Worm (Caenorhabditis elegans) whole organism, L2 larva: ENCODE results near the gene idpp-16.

ENCODE experiments used
- C34F6.9 ChIP-seq: fragments of 150-350 bp; optimal IDR thresholded peaks from 2 replicates; lab custom pipeline; 2014; ENCODE audit warnings: missing biosample characterization, missing genetic modification characterization
- F13H6.1 ChIP-seq: sonication (generic microtip); optimal IDR thresholded peaks from 2 replicates; lab custom pipeline; 2016; ENCODE audit warnings: missing genetic modification characterization, missing compliant biosample characterization
- blmp-1 ChIP-seq: sonication (generic microtip); optimal IDR thresholded peaks from 2 replicates; lab custom pipeline; 2017; ENCODE audit warnings: missing genetic modification characterization, mild to moderate bottlenecking, missing compliant biosample characterization, antibody characterized with exemption, moderate library complexity; ENCODE audit not compliant: insufficient read depth
- ceh-16 ChIP-seq: fragments of 150-350 bp; optimal IDR thresholded peaks from 2 replicates; lab custom pipeline; 2014; ENCODE audit warnings: missing biosample characterization, missing genetic modification characterization
- ceh-82 ChIP-seq: fragments of 150-350 bp; optimal IDR thresholded peaks from 2 replicates; lab custom pipeline; 2014; ENCODE audit warnings: missing biosample characterization, missing genetic modification characterization
- dmd-4 ChIP-seq: sonication (generic microtip); optimal IDR thresholded peaks from 2 replicates; lab custom pipeline; 2017; ENCODE audit warnings: missing biosample characterization, missing genetic modification characterization
- egl-27 ChIP-seq: sonication (generic microtip); optimal IDR thresholded peaks from 3 replicates; lab custom pipeline; 2017; ENCODE audit warnings: missing biosample characterization, missing genetic modification reagents, missing genetic modification characterization
- elt-1 ChIP-seq: fragments of 150-350 bp; optimal IDR thresholded peaks from 2 replicates; lab custom pipeline; 2014; ENCODE audit warnings: missing biosample characterization, missing genetic modification characterization
- elt-3 ChIP-seq: sonication (generic microtip); optimal IDR thresholded peaks from 2 replicates; lab custom pipeline; 2017; ENCODE audit warnings: missing biosample characterization, missing genetic modification characterization
- fos-1 ChIP-seq: fragments of 150-350 bp; optimal IDR thresholded peaks from 2 replicates; lab custom pipeline; 2014; ENCODE audit warnings: missing biosample characterization, missing genetic modification characterization
- gmeb-1 ChIP-seq: fragments of 150-350 bp; optimal IDR thresholded peaks from 2 replicates; lab custom pipeline; 2014; ENCODE audit warnings: missing biosample characterization, missing genetic modification characterization
- lin-11 ChIP-seq: fragments of 150-350 bp; sonication (generic microtip); optimal IDR thresholded peaks from 2 replicates; lab custom pipeline; 2014; ENCODE audit warnings: missing biosample characterization, missing genetic modification characterization, inconsistent platforms, mixed read lengths
- lin-13 ChIP-seq: fragments of 150-350 bp; optimal IDR thresholded peaks from 2 replicates; lab custom pipeline; 2014; ENCODE audit warnings: missing biosample characterization, missing genetic modification reagents, missing genetic modification characterization
- lin-39 ChIP-seq: fragments of 150-350 bp; optimal IDR thresholded peaks from 2 replicates; lab custom pipeline; 2014; ENCODE audit warnings: missing biosample characterization, missing genetic modification reagents, missing genetic modification characterization
- lsy-2 ChIP-seq, 2 experiments: fragments of 150-350 bp in 1 of 2; sonication (generic microtip) in 1 of 2; optimal IDR thresholded peaks; 2 replicates each; lab custom pipeline; 2014 to 2017; ENCODE audit warnings: missing biosample characterization in 2 of 2, missing genetic modification characterization in 2 of 2
- mbf-1 ChIP-seq: sonication (generic microtip); optimal IDR thresholded peaks from 2 replicates; lab custom pipeline; 2017; ENCODE audit warnings: missing biosample characterization, missing genetic modification characterization
- mdl-1 ChIP-seq, 2 experiments: fragments of 150-350 bp in 1 of 2; sonication (generic microtip) in 1 of 2; optimal IDR thresholded peaks; 2 replicates each; lab custom pipeline; 2017; ENCODE audit warnings: missing biosample characterization in 2 of 2, missing genetic modification characterization in 2 of 2
- nhr-11 ChIP-seq: fragments of 150-350 bp; optimal IDR thresholded peaks from 2 replicates; lab custom pipeline; 2014; ENCODE audit warnings: missing biosample characterization, missing genetic modification characterization
- nhr-12 ChIP-seq: fragments of 150-350 bp; optimal IDR thresholded peaks from 2 replicates; lab custom pipeline; 2014; ENCODE audit warnings: missing biosample characterization, missing genetic modification characterization
- nhr-129 ChIP-seq: fragments of 150-350 bp; optimal IDR thresholded peaks from 2 replicates; lab custom pipeline; 2014; ENCODE audit warnings: missing biosample characterization, missing genetic modification characterization
- nhr-21 ChIP-seq: fragments of 150-350 bp; optimal IDR thresholded peaks from 2 replicates; lab custom pipeline; 2014; ENCODE audit warnings: missing biosample characterization, missing genetic modification characterization
- nhr-237 ChIP-seq: fragments of 150-350 bp; optimal IDR thresholded peaks from 2 replicates; lab custom pipeline; 2014; ENCODE audit warnings: missing biosample characterization, missing genetic modification characterization
- nhr-25 ChIP-seq: fragments of 150-350 bp; sonication (generic microtip); optimal IDR thresholded peaks from 3 replicates; lab custom pipeline; 2014; ENCODE audit warnings: missing biosample characterization, missing genetic modification characterization
- nhr-6 ChIP-seq: fragments of 150-350 bp; optimal IDR thresholded peaks from 2 replicates; lab custom pipeline; 2014; ENCODE audit warnings: missing biosample characterization, missing genetic modification characterization
- sem-4 ChIP-seq: fragments of 150-350 bp; optimal IDR thresholded peaks from 2 replicates; lab custom pipeline; 2014; ENCODE audit warnings: missing biosample characterization, missing genetic modification reagents, missing genetic modification characterization
- skn-1 ChIP-seq: sonication (generic microtip); optimal IDR thresholded peaks from 2 replicates; lab custom pipeline; 2017; ENCODE audit warnings: missing biosample characterization, missing genetic modification characterization
- sma-3 ChIP-seq: sonication (generic microtip); optimal IDR thresholded peaks from 2 replicates; lab custom pipeline; 2016; ENCODE audit warnings: missing genetic modification reagents, missing genetic modification characterization, missing compliant biosample characterization
- sma-9 ChIP-seq, 2 experiments: fragments of 150-350 bp in 1 of 2; sonication (generic microtip) in 1 of 2; optimal IDR thresholded peaks; 2 replicates each; lab custom pipeline; 2014 to 2016; ENCODE audit warnings: missing genetic modification characterization in 2 of 2, mild to moderate bottlenecking in 1 of 2, missing biosample characterization in 1 of 2, missing compliant biosample characterization in 1 of 2, missing genetic modification reagents in 1 of 2, moderate library complexity in 1 of 2
- unc-39 ChIP-seq: fragments of 150-350 bp; optimal IDR thresholded peaks from 2 replicates; lab custom pipeline; 2014; ENCODE audit warnings: missing biosample characterization, missing genetic modification characterization
- unc-62 ChIP-seq: fragments of 150-350 bp; optimal IDR thresholded peaks from 2 replicates; lab custom pipeline; 2014; ENCODE audit warnings: missing biosample characterization, missing genetic modification reagents, missing genetic modification characterization
- zag-1 ChIP-seq: fragments of 150-350 bp; optimal IDR thresholded peaks from 2 replicates; lab custom pipeline; 2014; ENCODE audit warnings: missing biosample characterization, missing genetic modification characterization
- ztf-1 ChIP-seq: fragments of 200-800 bp; sonication (Bioruptor generic); conservative IDR thresholded peaks from 2 replicates; pipeline ENCODE4 v1.3.6; 2022; ENCODE audit warnings: missing genetic modification characterization, missing compliant biosample characterization
- ztf-11 ChIP-seq: sonication (generic microtip); optimal IDR thresholded peaks from 2 replicates; lab custom pipeline; 2017; ENCODE audit warnings: missing biosample characterization, missing genetic modification characterization
- ztf-4 ChIP-seq: fragments of 150-350 bp; optimal IDR thresholded peaks from 2 replicates; lab custom pipeline; 2014; ENCODE audit warnings: missing biosample characterization, missing genetic modification characterization

The idpp-16 gene

DNA sequence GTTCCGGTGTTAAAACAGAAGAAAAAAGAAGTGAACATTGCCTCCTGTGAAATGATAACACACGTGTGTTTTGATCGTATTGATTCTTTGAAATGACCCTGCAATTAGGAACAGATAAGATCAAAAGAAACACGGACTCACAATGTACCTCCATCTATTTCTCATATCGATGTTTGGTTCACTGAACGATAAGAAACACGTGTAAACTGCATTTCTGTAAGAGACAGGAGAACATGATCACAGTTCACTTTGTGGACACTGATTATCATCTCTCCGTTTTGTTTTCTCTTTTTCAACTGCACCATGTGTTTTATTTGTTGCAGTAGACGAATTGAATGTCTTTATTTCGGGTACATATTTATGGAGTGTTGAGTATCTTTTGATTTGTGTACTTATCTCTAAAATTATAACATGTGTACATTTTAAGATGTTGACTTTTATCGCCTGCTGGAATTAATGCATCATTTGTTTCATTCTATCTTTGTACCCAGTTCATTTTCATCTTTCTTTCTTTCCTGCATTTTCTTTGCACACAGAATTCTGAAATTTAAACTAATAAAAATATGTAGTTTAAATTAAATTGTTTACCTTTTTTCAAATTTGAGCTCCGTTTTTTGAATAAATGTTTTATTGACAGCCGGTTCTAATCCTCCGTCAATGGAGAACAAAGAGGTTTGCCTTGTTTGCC, 33.4 kb downstream of the idpp-16 start, which contains the start of the genes H12C20.7 and nhr-68 (continued):
- TF ChIP-seq elt-1 (tag; lab: Kevin White, UChicago) (peak; percentile 27), nhr-129 (tag; lab: Kevin White, UChicago) (peak; percentile 91), C34F6.9 (tag; lab: Kevin White, UChicago) (peak; percentile 49), ztf-4 (tag; lab: Kevin White, UChicago) (peak; percentile 38), sem-4 (tag; lab: Kevin White, UChicago) (peak; percentile 90)

DNA sequence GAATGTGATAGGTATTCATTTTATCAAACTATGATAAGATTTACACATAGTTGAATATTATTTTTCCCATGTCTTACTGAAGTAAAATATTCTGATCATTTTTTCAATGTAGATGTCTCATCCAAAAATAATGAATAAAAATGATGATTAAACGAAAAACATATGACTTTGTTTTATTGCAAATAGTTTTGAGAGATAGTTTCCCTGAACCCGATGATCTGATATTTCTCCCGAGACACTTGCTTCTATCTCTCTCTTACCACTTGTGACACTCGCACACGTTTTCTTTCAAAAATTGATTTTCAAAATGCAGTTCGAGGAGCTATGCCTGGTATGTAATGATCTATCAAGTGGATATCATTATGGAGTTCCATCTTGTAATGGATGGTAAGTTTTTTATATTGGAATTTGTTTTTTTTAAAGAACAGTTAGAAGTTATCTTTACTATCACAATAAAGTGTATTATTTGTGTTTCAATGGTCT, 36.1 kb downstream of the idpp-16 start, which contains the start of the genes nhr-101 and pms-2:
nhr-101 (plus strand) TSS at position 308 of the 483 bp plus-strand sequence.
pms-2 (minus strand) TSS at position 433 of the 483 bp plus-strand sequence.
- no peak for TF ChIP-seq lsy-2 (tag; optimal IDR thresholded peaks at IDR 0.05; lab: Kevin White, UChicago)
- no peak for TF ChIP-seq ceh-82 (tag; lab: Kevin White, UChicago)
- TF ChIP-seq mdl-1 (tag; optimal IDR thresholded peaks at IDR 0.05; lab: Kevin White, UChicago), result no peak
- TF ChIP-seq mbf-1, result no peak
- no peak for TF ChIP-seq nhr-6 (tag; lab: Kevin White, UChicago)
- TF ChIP-seq F13H6.1 (tag; lab: Kevin White, UChicago), result no peak
- TF ChIP-seq ztf-11 (tag; lab: Kevin White, UChicago), result no peak
- peak; percentile 41 for TF ChIP-seq nhr-129 (tag; lab: Kevin White, UChicago)
- peak; percentile 4 for TF ChIP-seq nhr-21
- TF ChIP-seq blmp-1 (tag; lab: Kevin White, UChicago), result no peak
- TF ChIP-seq nhr-25 (tag; lab: Kevin White, UChicago), result no peak
- no peak for TF ChIP-seq nhr-12 (tag; lab: Kevin White, UChicago)
- peak; percentile 6 for TF ChIP-seq fos-1
- TF ChIP-seq ztf-4 (tag; lab: Kevin White, UChicago), result peak; percentile 1
- TF ChIP-seq lin-13 (GFP tag; lab: Kevin White, UChicago), result no peak
- no peak for TF ChIP-seq unc-62 (GFP tag; lab: Kevin White, UChicago)
- TF ChIP-seq skn-1, result no peak
- no peak for TF ChIP-seq sem-4 (tag; lab: Kevin White, UChicago)
- no peak for TF ChIP-seq elt-3 (tag; lab: Kevin White, UChicago)
- TF ChIP-seq ztf-1, result no peak
- no peak for TF ChIP-seq lin-11 (tag; lab: Kevin White, UChicago)
- no peak for TF ChIP-seq ceh-16 (tag; lab: Kevin White, UChicago)
- TF ChIP-seq sma-9 (GFP tag; optimal IDR thresholded peaks at IDR 0.05; lab: Kevin White, UChicago), result peak; percentile 42
- TF ChIP-seq sma-9 (tag; optimal IDR thresholded peaks at IDR 0.05; lab: Kevin White, UChicago), result no peak
- no peak for TF ChIP-seq egl-27 (tag; lab: Kevin White, UChicago)
- TF ChIP-seq nhr-237 (tag; lab: Kevin White, UChicago), result no peak
- TF ChIP-seq nhr-11 (tag; lab: Kevin White, UChicago), result no peak
- TF ChIP-seq zag-1 (tag; lab: Kevin White, UChicago), result no peak

DNA sequence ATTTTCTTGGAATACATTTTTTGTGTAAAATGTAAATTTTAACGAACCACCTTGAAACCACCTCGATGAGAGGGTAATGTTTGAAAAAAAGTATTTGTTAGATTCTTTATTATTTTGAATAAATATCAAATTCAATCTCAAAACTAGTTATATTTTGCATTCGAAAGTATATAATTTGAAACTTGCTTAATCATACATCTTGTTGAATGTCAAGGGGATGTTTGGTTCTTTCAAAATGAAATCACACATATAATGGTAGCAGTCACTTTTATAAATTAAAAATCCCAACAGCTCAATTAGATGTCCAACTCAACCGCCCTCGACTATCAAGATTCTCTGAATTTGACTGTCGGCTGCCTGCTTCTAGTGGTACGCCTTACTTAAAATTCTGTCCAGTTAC, 41.8 kb downstream of the idpp-16 start, which contains the start of gene srx-87:
srx-87 (plus strand) TSS at position 301 of the 400 bp plus-strand sequence.
- TF ChIP-seq ztf-4 (tag; lab: Kevin White, UChicago) (no peak), unc-39 (tag; lab: Kevin White, UChicago) (no peak), lsy-2 (tag; optimal IDR thresholded peaks at IDR 0.05; lab: Kevin White, UChicago) (no peak), fos-1 (no peak), lin-11 (tag; lab: Kevin White, UChicago) (no peak), elt-1 (tag; lab: Kevin White, UChicago) (no peak), gmeb-1 (tag; lab: Kevin White, UChicago) (no peak), nhr-129 (tag; lab: Kevin White, UChicago) (no peak), sma-3 (no peak)

DNA sequence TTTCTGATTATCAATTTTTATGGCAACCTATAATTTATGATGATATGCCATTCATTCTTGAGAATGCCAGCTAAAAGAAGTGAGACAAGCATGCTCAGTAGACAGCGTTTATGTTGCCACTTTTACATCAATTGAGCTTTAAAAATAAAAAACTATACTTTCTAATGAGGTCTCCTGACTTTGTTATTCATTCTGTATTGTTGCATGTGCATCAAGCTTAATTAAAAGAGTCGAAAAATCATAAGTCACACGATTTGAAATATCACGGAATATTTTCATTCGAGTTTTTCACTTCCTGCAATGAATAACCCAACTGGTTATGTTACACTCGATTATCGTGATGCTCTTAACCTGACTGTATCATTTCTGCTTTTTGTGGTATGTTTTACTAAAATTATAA, 43.7 kb downstream of the idpp-16 start, which contains the start of gene srx-86:
srx-86 (plus strand) TSS at position 301 of the 400 bp plus-strand sequence.
- TF ChIP-seq ceh-16 (tag; lab: Kevin White, UChicago) (no peak), skn-1 (no peak), nhr-237 (tag; lab: Kevin White, UChicago) (no peak), sem-4 (tag; lab: Kevin White, UChicago) (no peak), dmd-4 (tag; lab: Kevin White, UChicago) (no peak), nhr-25 (tag; lab: Kevin White, UChicago) (no peak), nhr-6 (tag; lab: Kevin White, UChicago) (no peak), lin-39 (tag; lab: Kevin White, UChicago) (no peak), elt-1 (tag; lab: Kevin White, UChicago) (no peak), elt-3 (tag; lab: Kevin White, UChicago) (no peak), nhr-129 (tag; lab: Kevin White, UChicago) (no peak), mbf-1 (no peak)
